Worm (Caenorhabditis elegans) whole organism, L1 larva: ENCODE data around the gene Y38H6C.9.

Experiments
- C34B4.2 ChIP-seq: sonication (generic microtip); optimal IDR thresholded peaks from 2 replicates; lab custom pipeline; 2017; ENCODE audit warnings: mild to moderate bottlenecking, missing genetic modification characterization, missing compliant biosample characterization
- ceh-82 ChIP-seq, 3 experiments: fragments of 150-350 bp in 1 of 3; sonication (generic microtip) in 2 of 3; optimal IDR thresholded peaks; 2 replicates each; lab custom pipeline; 2014 to 2017; ENCODE audit warnings: missing biosample characterization in 3 of 3, missing genetic modification characterization in 3 of 3
- elt-3 ChIP-seq, 6 experiments: fragments of 150-350 bp in 1 of 6; sonication (generic microtip); optimal IDR thresholded peaks; 2 replicates each; lab custom pipeline; 2017 to 2018; ENCODE audit warnings: missing biosample characterization in 6 of 6, missing genetic modification characterization in 6 of 6, inconsistent platforms in 1 of 6
- jun-1 ChIP-seq: fragments of 150-350 bp; optimal IDR thresholded peaks from 2 replicates; lab custom pipeline; 2014; ENCODE audit warnings: missing biosample characterization, missing genetic modification reagents, missing genetic modification characterization
- lin-13 ChIP-seq: fragments of 150-350 bp; optimal IDR thresholded peaks from 2 replicates; lab custom pipeline; 2014; ENCODE audit warnings: missing biosample characterization, missing genetic modification reagents, missing genetic modification characterization
- unc-86 ChIP-seq: sonication (generic microtip); optimal IDR thresholded peaks from 2 replicates; lab custom pipeline; 2016; ENCODE audit warnings: missing genetic modification characterization, missing compliant biosample characterization
- ztf-11 ChIP-seq, 2 experiments: sonication (generic microtip); optimal IDR thresholded peaks; 2 replicates each; lab custom pipeline; 2016 to 2017; ENCODE audit warnings: missing genetic modification characterization in 2 of 2, missing biosample characterization in 1 of 2, missing compliant biosample characterization in 1 of 2

ce11 chrV:20514483-20514882, 7.6 kb downstream of the Y38H6C.9 start:
- no peak for TF ChIP-seq ztf-11 (tag; optimal IDR thresholded peaks at IDR 0.05; lab: Kevin White, UChicago)
- no peak for TF ChIP-seq jun-1
- TF ChIP-seq unc-86 (tag; lab: Kevin White, UChicago), result no peak
- no peak for TF ChIP-seq elt-3 (tag; optimal IDR thresholded peaks at IDR 0.05; lab: Kevin White, UChicago)
- TF ChIP-seq ceh-82 (tag; optimal IDR thresholded peaks at IDR 0.05; lab: Kevin White, UChicago), result no peak
- TF ChIP-seq lin-13 (GFP tag; lab: Kevin White, UChicago), result no peak
- no peak for TF ChIP-seq C34B4.2 (tag; lab: Kevin White, UChicago)
